Worm (Caenorhabditis elegans): ENCODE data around the gene H21P03.10.
A peak's percentile ranks its signal among the peaks of the same experiment; 100 is the strongest.

Gene H21P03.10

ce11 chrIV:11472023-11472422 is 28.5 kb upstream of the H21P03.10 start:
- TF ChIP-seq med-1 (GFP tag; optimal IDR thresholded peaks at IDR 0.05; ENCODE audit: insufficient read depth) (no peak), ztf-29 (GFP tag; IDR thresholded peaks at IDR 0.05) (no peak), klf-2 (GFP tag; conservative IDR thresholded peaks at IDR 0.05) (no peak), cog-1 (tag; optimal IDR thresholded peaks at IDR 0.05) (no peak), flt-1 (GFP tag; IDR thresholded peaks at IDR 0.05) (no peak), ref-1 (GFP tag; conservative IDR thresholded peaks at IDR 0.05) (no peak), ztf-23 (GFP tag; IDR thresholded peaks at IDR 0.05) (no peak), T22C8.4 (GFP tag; IDR thresholded peaks at IDR 0.05) (no peak), tab-1 (GFP tag; IDR thresholded peaks at IDR 0.05) (no peak)

DNA sequence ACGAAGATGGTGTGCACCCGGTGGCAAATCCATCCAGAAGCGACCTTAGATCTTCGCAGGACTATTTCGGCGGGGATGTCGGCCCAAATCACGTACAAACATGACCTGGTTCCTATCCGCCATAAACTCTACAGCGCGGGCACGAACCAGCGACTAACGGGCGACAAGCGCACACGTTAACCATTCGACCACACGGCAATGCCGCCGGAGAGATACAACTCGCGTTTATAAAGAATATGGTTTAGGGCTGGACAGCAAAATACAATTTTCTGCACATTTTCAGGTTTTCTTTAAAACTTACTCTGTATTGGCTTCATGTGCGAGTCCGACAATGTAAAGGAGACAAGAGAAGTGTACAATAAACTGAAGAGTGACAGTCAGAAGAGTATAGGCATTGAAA is 26.5 kb upstream of the H21P03.10 start:
- TF ChIP-seq klf-2 (GFP tag; conservative IDR thresholded peaks at IDR 0.05) (peak; percentile 96), ztf-23 (GFP tag; IDR thresholded peaks at IDR 0.05) (peak; percentile 95), ref-1 (GFP tag; conservative IDR thresholded peaks at IDR 0.05) (peak; percentile 91), ztf-29 (GFP tag; IDR thresholded peaks at IDR 0.05) (peak; percentile 94), T22C8.4 (GFP tag; IDR thresholded peaks at IDR 0.05) (peak; percentile 86), flt-1 (GFP tag; IDR thresholded peaks at IDR 0.05) (peak; percentile 96), med-1 (GFP tag; optimal IDR thresholded peaks at IDR 0.05; ENCODE audit: insufficient read depth) (peak; percentile 78), tab-1 (GFP tag; IDR thresholded peaks at IDR 0.05) (peak; percentile 96), cog-1 (tag; optimal IDR thresholded peaks at IDR 0.05) (peak; percentile 90)

DNA sequence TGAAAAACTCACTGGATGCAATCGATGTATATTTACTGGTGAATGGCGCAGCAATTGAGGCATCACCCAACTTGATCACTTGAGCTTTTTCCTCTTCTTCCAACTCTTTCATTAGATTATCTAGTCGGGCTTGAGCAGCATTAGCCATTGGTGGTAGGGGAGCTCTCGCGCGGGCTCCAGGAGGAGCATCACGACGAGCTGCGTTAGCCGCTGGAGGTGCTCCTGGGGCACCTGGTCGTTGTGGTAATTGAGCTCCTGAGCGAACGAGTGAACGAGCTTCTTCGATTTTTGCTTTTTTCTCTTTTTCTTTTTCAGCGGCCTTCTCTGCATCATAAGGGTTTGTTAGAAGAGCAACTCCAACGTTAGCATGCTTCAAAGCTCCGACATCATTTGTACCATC is 25.4 kb upstream of the H21P03.10 start:
- no peak for TF ChIP-seq med-1 (GFP tag; optimal IDR thresholded peaks at IDR 0.05; ENCODE audit: insufficient read depth)
- no peak for TF ChIP-seq T22C8.4 (GFP tag; IDR thresholded peaks at IDR 0.05)
- TF ChIP-seq ztf-29 (GFP tag; IDR thresholded peaks at IDR 0.05) = no peak
- TF ChIP-seq flt-1 (GFP tag; IDR thresholded peaks at IDR 0.05) = no peak
- no peak for TF ChIP-seq cog-1 (tag; optimal IDR thresholded peaks at IDR 0.05)
- no peak for TF ChIP-seq klf-2 (GFP tag; conservative IDR thresholded peaks at IDR 0.05)
- no peak for TF ChIP-seq tab-1 (GFP tag; IDR thresholded peaks at IDR 0.05)
- TF ChIP-seq ref-1 (GFP tag; conservative IDR thresholded peaks at IDR 0.05) = no peak
- no peak for TF ChIP-seq ztf-23 (GFP tag; IDR thresholded peaks at IDR 0.05)

ce11 chrIV:11479095-11479494 is 21.4 kb upstream of the H21P03.10 start, which contains the start of gene catp-8:
catp-8 (minus strand) TSS chrIV:11479251.
- no peak for TF ChIP-seq klf-2 (GFP tag; conservative IDR thresholded peaks at IDR 0.05)
- TF ChIP-seq tab-1 (GFP tag; IDR thresholded peaks at IDR 0.05) = no peak
- TF ChIP-seq cog-1 (tag; optimal IDR thresholded peaks at IDR 0.05) = no peak
- no peak for TF ChIP-seq ref-1 (GFP tag; conservative IDR thresholded peaks at IDR 0.05)
- no peak for TF ChIP-seq flt-1 (GFP tag; IDR thresholded peaks at IDR 0.05)
- TF ChIP-seq T22C8.4 (GFP tag; IDR thresholded peaks at IDR 0.05) = no peak

- TF ChIP-seq cog-1 (tag; optimal IDR thresholded peaks at IDR 0.05) = peak; percentile 16
- no peak for TF ChIP-seq ztf-29 (GFP tag; IDR thresholded peaks at IDR 0.05)
- no peak for TF ChIP-seq tab-1 (GFP tag; IDR thresholded peaks at IDR 0.05)
- no peak for TF ChIP-seq ref-1 (GFP tag; conservative IDR thresholded peaks at IDR 0.05)
- TF ChIP-seq med-1 (GFP tag; optimal IDR thresholded peaks at IDR 0.05; ENCODE audit: insufficient read depth) = no peak
- no peak for TF ChIP-seq T22C8.4 (GFP tag; IDR thresholded peaks at IDR 0.05)
- TF ChIP-seq klf-2 (GFP tag; conservative IDR thresholded peaks at IDR 0.05) = no peak
- no peak for TF ChIP-seq ztf-23 (GFP tag; IDR thresholded peaks at IDR 0.05)
These were observed 20.3 kb upstream of the H21P03.10 start, which contains the start of the genes mbf-1 and nse-4 for ce11 chrIV:11480027-11480896. mbf-1 (minus strand) TSS chrIV:11480369. nse-4 (plus strand) TSS chrIV:11480846.

ce11 chrIV:11486859-11487258 is 13.7 kb upstream of the H21P03.10 start:
- TF ChIP-seq tab-1 (GFP tag; IDR thresholded peaks at IDR 0.05) (no peak), cog-1 (tag; optimal IDR thresholded peaks at IDR 0.05) (no peak), ref-1 (GFP tag; conservative IDR thresholded peaks at IDR 0.05) (no peak), med-1 (GFP tag; optimal IDR thresholded peaks at IDR 0.05; ENCODE audit: insufficient read depth) (no peak), T22C8.4 (GFP tag; IDR thresholded peaks at IDR 0.05) (no peak), ztf-23 (GFP tag; IDR thresholded peaks at IDR 0.05) (no peak), klf-2 (GFP tag; conservative IDR thresholded peaks at IDR 0.05) (no peak), ztf-29 (GFP tag; IDR thresholded peaks at IDR 0.05) (no peak), flt-1 (GFP tag; IDR thresholded peaks at IDR 0.05) (no peak)

ce11 chrIV:11487889-11488556 is 12.5 kb upstream of the H21P03.10 start:
- TF ChIP-seq ztf-23 (GFP tag; IDR thresholded peaks at IDR 0.05) (no peak), flt-1 (GFP tag; IDR thresholded peaks at IDR 0.05) (no peak), cog-1 (tag; optimal IDR thresholded peaks at IDR 0.05) (no peak), tab-1 (GFP tag; IDR thresholded peaks at IDR 0.05) (no peak), med-1 (GFP tag; optimal IDR thresholded peaks at IDR 0.05; ENCODE audit: insufficient read depth) (no peak), klf-2 (GFP tag; conservative IDR thresholded peaks at IDR 0.05) (no peak), ztf-29 (GFP tag; IDR thresholded peaks at IDR 0.05) (no peak), ref-1 (GFP tag; conservative IDR thresholded peaks at IDR 0.05) (no peak), T22C8.4 (GFP tag; IDR thresholded peaks at IDR 0.05) (no peak)

DNA sequence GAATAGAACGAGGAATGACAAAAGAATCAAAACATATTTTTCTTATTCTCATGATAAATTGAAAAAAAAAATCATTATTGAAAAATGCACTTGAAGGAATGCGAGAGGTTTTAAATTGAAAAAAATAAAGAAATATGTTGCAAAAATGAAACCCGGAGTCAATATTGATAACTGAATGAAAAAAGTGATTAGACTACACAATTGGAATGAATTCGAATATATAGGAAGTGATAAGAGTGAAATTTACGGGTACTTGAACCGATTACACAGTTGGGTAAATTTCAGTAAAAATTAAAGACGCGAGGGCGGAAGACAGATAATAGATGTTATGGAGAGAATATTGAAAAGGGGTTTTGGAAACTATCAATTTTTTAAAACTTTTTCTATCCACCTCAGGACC is 11.4 kb upstream of the H21P03.10 start:
- TF ChIP-seq ztf-23 (GFP tag; IDR thresholded peaks at IDR 0.05) (no peak), ztf-29 (GFP tag; IDR thresholded peaks at IDR 0.05) (no peak), T22C8.4 (GFP tag; IDR thresholded peaks at IDR 0.05) (no peak), cog-1 (tag; optimal IDR thresholded peaks at IDR 0.05) (no peak), ref-1 (GFP tag; conservative IDR thresholded peaks at IDR 0.05) (no peak), klf-2 (GFP tag; conservative IDR thresholded peaks at IDR 0.05) (no peak), tab-1 (GFP tag; IDR thresholded peaks at IDR 0.05) (no peak), med-1 (GFP tag; optimal IDR thresholded peaks at IDR 0.05; ENCODE audit: insufficient read depth) (no peak), flt-1 (GFP tag; IDR thresholded peaks at IDR 0.05) (no peak)

All from whole organism, midembryonic.